Worm (Caenorhabditis elegans) whole organism, young adult: ENCODE data around the gene str-182.

Experiments used
- F23B12.7 ChIP-seq: sonication (generic microtip); optimal IDR thresholded peaks from 2 replicates; lab custom pipeline; 2017; ENCODE audit warnings: missing genetic modification characterization, mild to moderate bottlenecking, missing compliant biosample characterization, antibody characterized with exemption, moderate library complexity; ENCODE audit not compliant: insufficient read depth
- F57A8.1 ChIP-seq: fragments of 200-800 bp; sonication (Bioruptor generic); optimal IDR thresholded peaks from 2 replicates; lab custom pipeline; 2018; ENCODE audit warnings: mild to moderate bottlenecking, missing genetic modification characterization, moderate library complexity, missing compliant biosample characterization
- T26A5.8 ChIP-seq: sonication (generic microtip); optimal IDR thresholded peaks from 2 replicates; lab custom pipeline; 2016; ENCODE audit warnings: missing genetic modification characterization, missing compliant biosample characterization
- Y56A3A.18 ChIP-seq: fragments of 200-800 bp; sonication (Bioruptor generic); IDR thresholded peaks from 2 replicates; pipeline ENCODE4 v1.3.6; 2022; ENCODE audit warnings: missing genetic modification reagents, missing genetic modification characterization, missing compliant biosample characterization
- Y79H2A.3 ChIP-seq: fragments of 200-800 bp; sonication (Bioruptor generic); conservative IDR thresholded peaks from 2 replicates; pipeline ENCODE4 v1.3.6; 2022; ENCODE audit warnings: missing genetic modification reagents, missing genetic modification characterization, missing compliant biosample characterization
- akir-1 ChIP-seq: fragments of 200-800 bp; sonication (Bioruptor generic); optimal IDR thresholded peaks from 2 replicates; lab custom pipeline; 2018; ENCODE audit warnings: mild to moderate bottlenecking, missing genetic modification characterization, moderate library complexity, missing compliant biosample characterization
- ama-1 ChIP-seq, 3 experiments: fragments of 150-350 bp in 1 of 3; sonication (generic microtip) in 2 of 3; optimal IDR thresholded peaks; 2 replicates each; lab custom pipeline; 2014 to 2018; ENCODE audit warnings: missing biosample characterization in 2 of 3, missing genetic modification characterization in 2 of 3, missing genetic modification reagents in 2 of 3
- atf-7 ChIP-seq: sonication (generic microtip); optimal IDR thresholded peaks from 2 replicates; lab custom pipeline; 2017; ENCODE audit warnings: mild to moderate bottlenecking, missing genetic modification characterization, missing compliant biosample characterization
- athp-1 ChIP-seq: sonication (generic microtip); optimal IDR thresholded peaks from 2 replicates; lab custom pipeline; 2017; ENCODE audit warnings: mild to moderate bottlenecking, missing genetic modification characterization, missing compliant biosample characterization
- attf-3 ChIP-seq: fragments of 200-800 bp; sonication (Bioruptor generic); conservative IDR thresholded peaks from 2 replicates; pipeline ENCODE4 v1.3.6; 2022; ENCODE audit warnings: missing genetic modification reagents, missing genetic modification characterization, missing compliant biosample characterization
- attf-5 ChIP-seq: fragments of 200-800 bp; sonication (Bioruptor generic); optimal IDR thresholded peaks from 2 replicates; lab custom pipeline; 2018; ENCODE audit warnings: mild to moderate bottlenecking, missing genetic modification characterization, missing compliant biosample characterization
- attf-6 ChIP-seq: fragments of 200-800 bp; sonication (Bioruptor generic); IDR thresholded peaks from 2 replicates; pipeline ENCODE4 v1.3.6; 2022; ENCODE audit warnings: missing genetic modification reagents, missing genetic modification characterization, missing compliant biosample characterization
- cebp-1 ChIP-seq, 2 experiments: fragments of 200-800 bp in 1 of 2; sonication (Bioruptor generic) in 1 of 2; sonication (generic microtip) in 1 of 2; IDR thresholded peaks in 1 of 2; optimal IDR thresholded peaks in 1 of 2; 2 replicates each; pipeline versions ENCODE4 v1.3.6 to Lab custom; 2017 to 2022; ENCODE audit warnings: missing compliant biosample characterization in 2 of 2, missing genetic modification characterization in 2 of 2, mild to moderate bottlenecking in 1 of 2, missing genetic modification reagents in 1 of 2, moderate library complexity in 1 of 2
- ceh-27 ChIP-seq: fragments of 200-800 bp; sonication (Bioruptor generic); optimal IDR thresholded peaks from 2 replicates; lab custom pipeline; 2018; ENCODE audit warnings: mild to moderate bottlenecking, missing genetic modification characterization, moderate library complexity, missing compliant biosample characterization
- ceh-40 ChIP-seq: fragments of 200-800 bp; sonication (Bioruptor generic); IDR thresholded peaks from 2 replicates; pipeline ENCODE4 v1.3.6; 2022; ENCODE audit warnings: missing genetic modification characterization, missing compliant biosample characterization
- ceh-58 ChIP-seq: fragments of 200-800 bp; sonication (Bioruptor generic); IDR thresholded peaks from 2 replicates; pipeline ENCODE4 v1.3.6; 2022; ENCODE audit warnings: missing genetic modification characterization, missing compliant biosample characterization
- ceh-79 ChIP-seq: sonication (generic microtip); optimal IDR thresholded peaks from 2 replicates; lab custom pipeline; 2017; ENCODE audit warnings: mild to moderate bottlenecking, missing genetic modification characterization, missing compliant biosample characterization
- ceh-91 ChIP-seq: fragments of 200-800 bp; sonication (Bioruptor generic); IDR thresholded peaks from 2 replicates; pipeline ENCODE4 v1.3.6; 2022; ENCODE audit warnings: missing genetic modification reagents, missing genetic modification characterization, missing compliant biosample characterization
- chd-7 ChIP-seq: sonication (generic microtip); optimal IDR thresholded peaks from 2 replicates; lab custom pipeline; 2016; ENCODE audit warnings: mild to moderate bottlenecking, missing genetic modification characterization, moderate library complexity, missing compliant biosample characterization
- ekl-4 ChIP-seq: fragments of 200-800 bp; sonication (Bioruptor generic); IDR thresholded peaks from 2 replicates; pipeline ENCODE4 v1.3.6; 2022; ENCODE audit warnings: missing genetic modification reagents, missing genetic modification characterization, missing compliant biosample characterization
- ets-4 ChIP-seq: fragments of 200-800 bp; sonication (Bioruptor generic); optimal IDR thresholded peaks from 2 replicates; lab custom pipeline; 2018; ENCODE audit warnings: mild to moderate bottlenecking, missing genetic modification characterization, missing compliant biosample characterization
- hlh-26 ChIP-seq: fragments of 200-800 bp; sonication (Bioruptor generic); conservative IDR thresholded peaks from 2 replicates; pipeline ENCODE4 v1.3.6; 2022; ENCODE audit warnings: missing genetic modification reagents, missing genetic modification characterization, missing compliant biosample characterization
- hmg-1.2 ChIP-seq: fragments of 200-800 bp; sonication (Bioruptor generic); IDR thresholded peaks from 2 replicates; pipeline ENCODE4 v1.3.6; 2022; ENCODE audit warnings: missing genetic modification reagents, missing genetic modification characterization, missing compliant biosample characterization
- hsf-1 ChIP-seq: fragments of 200-800 bp; sonication (Bioruptor generic); IDR thresholded peaks from 2 replicates; pipeline ENCODE4 v1.3.6; 2022; ENCODE audit warnings: missing genetic modification reagents, missing genetic modification characterization, missing compliant biosample characterization
- let-607 ChIP-seq, 2 experiments: fragments of 200-800 bp in 1 of 2; sonication (Bioruptor generic) in 1 of 2; sonication (generic microtip) in 1 of 2; optimal IDR thresholded peaks; 2 replicates each; lab custom pipeline; 2016 to 2018; ENCODE audit warnings: mild to moderate bottlenecking in 2 of 2, missing compliant biosample characterization in 2 of 2, missing genetic modification characterization in 2 of 2, moderate library complexity in 2 of 2, missing genotype in 1 of 2
- lin-26 ChIP-seq: fragments of 200-800 bp; sonication (Bioruptor generic); IDR thresholded peaks from 2 replicates; pipeline ENCODE4 v1.3.6; 2022; ENCODE audit warnings: missing genetic modification reagents, missing genetic modification characterization, missing compliant biosample characterization
- lin-35 ChIP-seq, 3 experiments: fragments of 150-350 bp in 2 of 3; sonication (generic microtip) in 1 of 3; optimal IDR thresholded peaks; 2 replicates each; lab custom pipeline; 2014 to 2018; ENCODE audit warnings: missing biosample characterization in 3 of 3, missing genetic modification characterization in 3 of 3, missing genetic modification reagents in 3 of 3
- lin-40 ChIP-seq: sonication (generic microtip); optimal IDR thresholded peaks from 2 replicates; lab custom pipeline; 2016; ENCODE audit warnings: missing genetic modification characterization, mild to moderate bottlenecking, missing compliant biosample characterization, missing genotype, missing genetic modification reagents
- lin-54 ChIP-seq: fragments of 200-800 bp; sonication (Bioruptor generic); optimal IDR thresholded peaks from 2 replicates; lab custom pipeline; 2018; ENCODE audit warnings: mild to moderate bottlenecking, missing genetic modification characterization, missing compliant biosample characterization
- mes-4 ChIP-seq: sonication (generic microtip); optimal IDR thresholded peaks from 2 replicates; lab custom pipeline; 2016; ENCODE audit warnings: missing genotype, missing genetic modification characterization, missing compliant biosample characterization
- nfya-1 ChIP-seq: sonication (generic microtip); optimal IDR thresholded peaks from 2 replicates; lab custom pipeline; 2017; ENCODE audit warnings: antibody characterized with exemption, missing compliant biosample characterization, missing genetic modification characterization, borderline replicate concordance; ENCODE audit not compliant: insufficient read depth
- rcor-1 ChIP-seq: fragments of 200-800 bp; sonication (Bioruptor generic); IDR thresholded peaks from 2 replicates; pipeline ENCODE4 v1.3.6; 2022; ENCODE audit warnings: missing genetic modification reagents, missing genetic modification characterization, missing compliant biosample characterization
- repo-1 ChIP-seq: sonication (generic microtip); optimal IDR thresholded peaks from 2 replicates; lab custom pipeline; 2017; ENCODE audit warnings: mild to moderate bottlenecking, missing genetic modification characterization, missing compliant biosample characterization
- sptf-2 ChIP-seq: fragments of 200-800 bp; sonication (Bioruptor generic); optimal IDR thresholded peaks from 2 replicates; lab custom pipeline; 2018; ENCODE audit warnings: mild to moderate bottlenecking, missing genetic modification characterization, missing compliant biosample characterization
- tbp1 ChIP-seq: fragments of 200-800 bp; sonication (Bioruptor generic); optimal IDR thresholded peaks from 2 replicates; lab custom pipeline; 2018; ENCODE audit warnings: mild to moderate bottlenecking, missing genetic modification characterization, missing compliant biosample characterization
- zfh-2 ChIP-seq: fragments of 200-800 bp; sonication (Bioruptor generic); conservative IDR thresholded peaks from 2 replicates; pipeline ENCODE4 v1.3.6; 2022; ENCODE audit warnings: missing genetic modification reagents, missing genetic modification characterization, missing compliant biosample characterization
- ztf-22 ChIP-seq: fragments of 200-800 bp; sonication (Bioruptor generic); optimal IDR thresholded peaks from 2 replicates; lab custom pipeline; 2018; ENCODE audit warnings: mild to moderate bottlenecking, missing genetic modification characterization, moderate library complexity, missing compliant biosample characterization
- ztf-28 ChIP-seq: fragments of 200-800 bp; sonication (Bioruptor generic); IDR thresholded peaks from 2 replicates; pipeline ENCODE4 v1.3.6; 2022; ENCODE audit warnings: missing genetic modification reagents, missing genetic modification characterization, missing compliant biosample characterization

Gene str-182

DNA sequence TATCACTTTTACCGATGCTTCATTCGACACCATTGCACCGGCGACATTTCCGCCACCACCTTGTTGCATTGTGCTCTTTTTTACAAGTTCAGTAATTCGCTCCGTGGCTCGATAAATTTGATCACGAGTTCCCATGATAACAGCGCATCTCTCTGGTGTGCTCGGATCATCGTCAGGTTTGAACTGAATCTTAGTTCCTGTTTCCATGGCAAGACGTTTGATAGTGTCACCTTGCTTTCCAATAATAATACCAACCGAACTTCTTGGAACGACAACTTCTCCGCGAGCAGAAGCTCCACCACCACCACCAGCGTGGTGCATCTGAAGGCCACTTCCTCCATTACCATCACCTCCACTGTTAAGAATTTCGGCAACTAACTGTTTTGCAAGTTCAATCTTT is 3.9 kb upstream of the str-182 start:
- TF ChIP-seq ekl-4 (GFP tag; lab: Robert Waterston, UW) = no peak
- TF ChIP-seq F57A8.1 (GFP tag; lab: Kevin White, UChicago) = no peak
- TF ChIP-seq T26A5.8 (tag; lab: Kevin White, UChicago) = no peak
- TF ChIP-seq attf-6 (GFP tag; lab: Robert Waterston, UW) = no peak
- TF ChIP-seq ceh-27 = no peak
- no peak for TF ChIP-seq sptf-2
- TF ChIP-seq hsf-1 (GFP tag; lab: Robert Waterston, UW) = no peak

DNA sequence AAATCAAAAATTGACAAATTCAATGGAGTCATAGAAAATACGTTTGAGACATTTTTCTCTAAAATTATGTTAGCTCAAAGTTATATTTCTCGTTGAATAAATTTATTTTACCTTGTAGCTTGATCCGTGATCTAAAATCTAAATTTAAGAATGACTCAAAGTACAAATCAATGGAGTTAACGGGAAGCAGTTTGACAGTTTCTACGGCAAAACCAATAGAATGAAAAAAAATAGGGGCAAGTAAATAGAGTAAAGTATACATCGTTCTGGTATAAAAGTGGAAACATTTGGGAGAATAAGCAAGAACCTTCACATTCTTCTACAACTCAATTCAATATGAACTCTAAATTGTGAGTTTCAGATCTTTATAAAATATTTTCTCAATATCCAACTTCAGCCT is 2.3 kb downstream of the str-182 start, which contains the start of gene fipr-6:
Gene fipr-6, plus strand, starts transcription at position 301 of the 400 bp plus-strand sequence.
- TF ChIP-seq Y56A3A.18 (no peak), Y79H2A.3 (GFP tag; lab: Robert Waterston, UW) (no peak), ceh-79 (tag; lab: Kevin White, UChicago) (no peak), lin-40 (no peak), F23B12.7 (tag; lab: Kevin White, UChicago) (no peak), cebp-1 (GFP tag; IDR thresholded peaks at IDR 0.05; lab: Robert Waterston, UW) (no peak), cebp-1 (tag; optimal IDR thresholded peaks at IDR 0.05; lab: Kevin White, UChicago) (no peak), lin-54 (no peak), akir-1 (GFP tag; lab: Kevin White, UChicago) (no peak), mes-4 (no peak), hlh-26 (no peak), rcor-1 (no peak), ztf-28 (GFP tag; lab: Robert Waterston, UW) (no peak), ceh-91 (GFP tag; lab: Robert Waterston, UW) (no peak), lin-26 (GFP tag; lab: Robert Waterston, UW) (no peak), repo-1 (no peak), zfh-2 (GFP tag; lab: Robert Waterston, UW) (no peak), atf-7 (no peak), hmg-1.2 (GFP tag; lab: Robert Waterston, UW) (no peak), athp-1 (tag; lab: Kevin White, UChicago) (no peak), tbp1 (GFP tag; lab: Kevin White, UChicago) (no peak)

DNA sequence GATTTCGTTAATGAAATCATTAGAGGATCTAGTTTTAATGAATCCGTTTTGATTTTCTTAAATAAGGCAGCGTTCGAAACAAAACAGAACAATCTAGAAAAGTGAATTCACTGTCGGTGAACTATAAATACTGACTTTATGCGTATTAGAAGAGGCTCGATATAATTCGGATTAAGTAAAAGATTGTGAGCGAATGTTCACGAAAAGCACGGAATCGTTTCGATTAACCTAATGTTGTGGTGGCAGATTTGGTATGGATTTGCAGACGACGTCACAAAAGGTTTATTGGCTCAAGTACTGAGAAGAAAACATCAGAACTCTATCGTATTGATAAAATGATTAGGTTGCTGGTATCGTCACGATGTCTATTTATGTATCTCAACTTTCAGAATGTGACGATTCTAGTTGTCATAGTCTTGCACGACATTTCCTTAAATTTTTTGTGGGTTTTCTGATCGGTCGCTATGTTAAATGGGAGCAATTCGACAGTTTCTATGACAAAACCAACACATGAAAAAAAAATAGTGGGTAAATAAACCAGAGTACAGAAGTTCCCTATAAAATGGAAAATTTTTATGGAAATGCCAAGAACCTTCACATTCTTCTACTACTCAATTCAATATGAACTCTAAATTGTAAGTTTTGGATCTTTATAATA is 3.9 kb downstream of the str-182 start, which contains the start of the genes pyt-1 and fipr-7:
Gene pyt-1, minus strand, starts transcription at position 101 of the 658 bp plus-strand sequence.
Gene fipr-7, plus strand, starts transcription at position 608 of the 658 bp plus-strand sequence.
- no peak for TF ChIP-seq cebp-1 (GFP tag; IDR thresholded peaks at IDR 0.05; lab: Robert Waterston, UW)
- TF ChIP-seq cebp-1 (tag; optimal IDR thresholded peaks at IDR 0.05; lab: Kevin White, UChicago) = no peak
- no peak for TF ChIP-seq lin-35 (GFP tag; optimal IDR thresholded peaks at IDR 0.05; lab: Kevin White, UChicago)
- no peak for TF ChIP-seq nfya-1 (tag; lab: Kevin White, UChicago)
- no peak for TF ChIP-seq hmg-1.2 (GFP tag; lab: Robert Waterston, UW)
- TF ChIP-seq ets-4 (GFP tag; lab: Kevin White, UChicago) = no peak
- no peak for TF ChIP-seq let-607 (tag; optimal IDR thresholded peaks at IDR 0.05; lab: Kevin White, UChicago)
- TF ChIP-seq ceh-58 = no peak
- TF ChIP-seq akir-1 (GFP tag; lab: Kevin White, UChicago) = no peak
- TF ChIP-seq ceh-40 (GFP tag; lab: Robert Waterston, UW) = no peak
- no peak for TF ChIP-seq chd-7 (tag; lab: Kevin White, UChicago)
- no peak for TF ChIP-seq ztf-22 (GFP tag; lab: Kevin White, UChicago)
- TF ChIP-seq attf-5 = no peak
- TF ChIP-seq atf-7 = no peak
- no peak for TF ChIP-seq ama-1 (optimal IDR thresholded peaks at IDR 0.05; lab: Kevin White, UChicago)
- no peak for TF ChIP-seq ama-1 (GFP tag; optimal IDR thresholded peaks at IDR 0.05; lab: Kevin White, UChicago)
- no peak for TF ChIP-seq attf-3 (GFP tag; lab: Robert Waterston, UW)
- no peak for TF ChIP-seq T26A5.8 (tag; lab: Kevin White, UChicago)
- TF ChIP-seq, all 124 proteins: peak for 0
